Fruit fly (Drosophila melanogaster): Measurements from ENCODE around the gene amd.

DNA sequence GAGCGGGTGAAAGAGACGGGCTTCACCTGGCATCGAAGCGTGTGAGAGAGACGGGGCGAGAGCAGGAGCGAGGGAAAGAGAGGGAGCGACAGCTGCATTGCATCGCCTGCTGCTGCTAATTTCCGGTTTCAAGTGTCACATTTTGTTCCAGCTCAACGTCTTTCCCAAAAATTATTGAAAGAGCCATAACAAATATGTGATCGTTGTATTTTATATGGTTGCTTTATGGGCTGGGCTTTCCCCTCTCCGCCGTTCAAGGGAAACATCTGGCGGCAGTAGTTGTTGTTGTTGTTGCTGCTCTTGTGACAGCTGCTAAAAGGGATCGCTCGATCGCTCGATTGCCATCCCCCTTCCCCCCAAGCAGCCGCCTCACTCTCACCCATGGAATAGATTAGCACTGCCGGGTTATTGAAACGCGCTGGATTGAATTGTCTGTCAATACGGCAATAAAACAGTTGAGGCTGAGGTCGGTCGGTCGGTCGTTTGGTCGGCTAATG is 45.0 kb downstream of the amd start:
- TF ChIP-seq CG32006 (GFP tag; optimal IDR thresholded peaks at IDR 0.05) (no peak), CG8319 (GFP tag; optimal IDR thresholded peaks at IDR 0.05) (no peak), CG3032 (tag; optimal IDR thresholded peaks at IDR 0.05) (no peak)
